Fruit fly (Drosophila melanogaster) S2 (cell line): ENCODE data around the gene CG11756.

Experiments
- CG8478 ChIP-seq: fragments of >200 bp; optimal IDR thresholded peaks from 2 replicates; lab custom pipeline; 2018
- CTCF ChIP-seq, 2 experiments: fragments of >200 bp; optimal IDR thresholded peaks; 2 replicates each; lab custom pipeline; 2018

dm6 chrX:11339868-11340548 is 7.9 kb upstream of the CG11756 start, which contains the start of the genes CG34348 and Kap3:
- no peak for TF ChIP-seq CG8478 (lab: Kevin White, UChicago)
- TF ChIP-seq CTCF (optimal IDR thresholded peaks at IDR 0.05; lab: Kevin White, UChicago): no peak
